Worm (Caenorhabditis elegans): ENCODE results near the gene hlh-26.

The hlh-26 gene

DNA sequence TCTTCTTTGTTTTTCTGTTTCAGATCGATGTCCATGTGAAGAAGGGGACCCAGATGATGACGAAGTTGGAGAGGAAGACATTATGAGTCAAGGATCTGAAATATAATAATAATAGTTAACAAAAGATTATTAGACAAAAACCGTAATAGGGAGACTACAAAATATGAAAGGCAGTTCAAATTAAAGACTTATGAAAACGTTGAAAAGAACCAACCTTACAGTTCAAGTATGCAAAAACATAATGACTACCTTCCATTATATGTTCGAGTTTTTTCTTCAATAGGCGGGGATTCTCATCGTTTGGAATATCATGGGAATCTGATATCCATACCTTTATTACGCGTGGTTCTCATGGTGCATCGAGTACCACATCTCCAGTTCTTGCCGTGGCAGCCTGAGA, at the start of gene hlh-26:
hlh-26 (minus strand) TSS at position 101 of the 400 bp plus-strand sequence.
- TF ChIP-seq ztf-1 (GFP tag; conservative IDR thresholded peaks at IDR 0.05) (no peak), sma-3 (GFP tag; optimal IDR thresholded peaks at IDR 0.05) (no peak), ztf-4 (tag; optimal IDR thresholded peaks at IDR 0.05) (no peak), aly-2 (tag; optimal IDR thresholded peaks at IDR 0.05) (no peak), gmeb-1 (tag; optimal IDR thresholded peaks at IDR 0.05) (no peak)

DNA sequence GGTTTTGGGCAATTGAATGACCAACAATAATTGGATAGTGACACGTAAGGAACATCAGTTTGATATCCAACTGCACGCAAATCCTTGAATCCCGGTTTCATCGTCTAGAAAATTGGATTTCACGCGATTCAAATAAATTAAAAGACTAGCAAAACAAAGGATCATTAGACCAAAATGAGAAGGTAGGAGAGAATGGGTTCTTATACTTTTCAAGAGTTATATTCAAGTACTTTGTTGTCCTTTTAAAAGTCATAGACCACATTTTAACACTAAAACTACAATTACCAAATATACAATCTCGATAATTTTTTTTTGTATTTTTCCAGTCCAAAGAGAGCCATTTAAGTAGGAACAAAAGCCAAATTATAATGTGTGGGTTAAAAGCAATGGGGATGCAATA, 48.8 kb upstream of the hlh-26 start, which contains the start of gene T25E4.2:
T25E4.2 (minus strand) TSS at position 101 of the 400 bp plus-strand sequence.
- TF ChIP-seq F13H6.1 (tag; optimal IDR thresholded peaks at IDR 0.05) (no peak), nhr-6 (tag; optimal IDR thresholded peaks at IDR 0.05) (no peak), mdl-1 (tag; optimal IDR thresholded peaks at IDR 0.05) (no peak), nhr-129 (tag; optimal IDR thresholded peaks at IDR 0.05) (no peak), alr-1 (tag; optimal IDR thresholded peaks at IDR 0.05) (no peak), sem-4 (tag; optimal IDR thresholded peaks at IDR 0.05) (no peak), R02D3.7 (tag; optimal IDR thresholded peaks at IDR 0.05) (no peak)

DNA sequence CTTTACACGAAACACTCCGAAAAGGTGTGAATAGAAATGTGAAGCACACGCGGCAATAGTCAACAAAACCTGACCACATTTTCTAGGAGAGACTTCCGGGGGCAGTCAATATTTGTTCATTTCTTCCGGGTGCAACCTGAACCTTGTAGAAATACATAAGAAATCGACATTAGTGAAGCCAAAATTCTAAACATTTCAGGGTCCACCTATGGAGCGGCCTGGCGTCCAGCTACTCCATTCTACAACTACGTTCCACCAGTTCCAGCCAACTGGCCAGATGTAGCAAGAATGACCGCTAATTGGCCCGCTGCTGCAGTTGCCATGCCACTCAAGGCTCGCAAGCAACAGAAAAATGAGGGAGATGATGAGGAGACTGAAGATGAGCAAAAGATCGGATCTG, 45.7 kb upstream of the hlh-26 start:
- TF ChIP-seq lin-11 (tag; optimal IDR thresholded peaks at IDR 0.05) (no peak), sem-4 (tag; optimal IDR thresholded peaks at IDR 0.05) (no peak)

DNA sequence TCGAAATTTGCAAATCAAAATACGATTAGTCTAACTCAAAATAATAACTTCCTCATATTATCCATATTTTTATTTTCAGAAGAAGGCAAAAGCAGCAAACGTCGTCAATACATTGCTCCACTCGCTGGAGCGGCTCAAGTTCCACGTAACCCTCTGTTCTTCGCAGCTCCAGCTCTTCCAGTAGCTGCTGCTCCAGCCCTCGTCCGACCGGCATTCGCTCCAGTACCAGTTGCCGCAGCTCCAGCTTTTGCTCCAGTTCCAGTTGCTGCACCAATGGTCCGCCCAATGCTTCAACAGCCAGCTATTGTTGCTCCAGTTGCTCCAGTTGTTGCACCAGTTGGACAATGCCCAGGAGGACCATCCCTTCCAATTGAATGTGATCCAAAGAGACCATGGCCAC, 45.2 kb upstream of the hlh-26 start:
- TF ChIP-seq ama-1 (optimal IDR thresholded peaks at IDR 0.05) (no peak), ztf-11 (tag; optimal IDR thresholded peaks at IDR 0.05) (no peak), C34F6.9 (tag; optimal IDR thresholded peaks at IDR 0.05) (no peak), nhr-23 (tag; optimal IDR thresholded peaks at IDR 0.05) (no peak), nhr-10 (tag; optimal IDR thresholded peaks at IDR 0.05) (no peak), nhr-129 (tag; optimal IDR thresholded peaks at IDR 0.05) (no peak), nhr-12 (tag; optimal IDR thresholded peaks at IDR 0.05) (no peak), ceh-82 (tag; optimal IDR thresholded peaks at IDR 0.05) (no peak), skn-1 (tag; optimal IDR thresholded peaks at IDR 0.05) (no peak), alr-1 (tag; optimal IDR thresholded peaks at IDR 0.05) (no peak), ztf-4 (tag; optimal IDR thresholded peaks at IDR 0.05) (no peak), nhr-77 (tag; optimal IDR thresholded peaks at IDR 0.05) (no peak), lsy-2 (tag; optimal IDR thresholded peaks at IDR 0.05) (no peak), ceh-16 (tag; optimal IDR thresholded peaks at IDR 0.05) (no peak), unc-55 (GFP tag; optimal IDR thresholded peaks at IDR 0.05) (no peak)

DNA sequence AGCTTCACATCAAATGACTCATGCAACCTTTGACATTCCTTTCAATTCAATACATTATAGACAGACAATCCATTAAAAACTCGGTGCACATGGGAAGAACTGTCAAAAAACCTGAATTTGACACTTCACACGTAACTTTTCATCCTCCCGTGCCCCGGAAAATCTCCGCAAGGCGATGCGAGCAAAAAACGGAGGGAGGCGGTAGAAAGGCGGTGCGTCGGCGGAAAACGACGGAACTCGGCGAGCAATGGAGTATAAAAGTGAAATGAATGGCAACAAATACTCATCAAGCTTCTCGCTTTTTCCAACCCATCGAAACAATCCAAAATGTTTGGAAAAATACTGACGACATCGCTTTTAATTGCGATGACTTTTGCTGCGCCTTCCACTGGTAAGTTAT, 44.5 kb upstream of the hlh-26 start, which contains the start of gene T25E4.1:
T25E4.1 (plus strand) TSS at position 301 of the 400 bp plus-strand sequence.
- TF ChIP-seq nhr-77 (tag; optimal IDR thresholded peaks at IDR 0.05) (no peak), elt-1 (tag; optimal IDR thresholded peaks at IDR 0.05) (no peak), unc-62 (GFP tag; optimal IDR thresholded peaks at IDR 0.05) (no peak), blmp-1 (tag; optimal IDR thresholded peaks at IDR 0.05; ENCODE audit: insufficient read depth) (no peak), lsy-2 (tag; optimal IDR thresholded peaks at IDR 0.05) (no peak), fos-1 (tag; optimal IDR thresholded peaks at IDR 0.05) (no peak), elt-3 (tag; optimal IDR thresholded peaks at IDR 0.05) (no peak)

DNA sequence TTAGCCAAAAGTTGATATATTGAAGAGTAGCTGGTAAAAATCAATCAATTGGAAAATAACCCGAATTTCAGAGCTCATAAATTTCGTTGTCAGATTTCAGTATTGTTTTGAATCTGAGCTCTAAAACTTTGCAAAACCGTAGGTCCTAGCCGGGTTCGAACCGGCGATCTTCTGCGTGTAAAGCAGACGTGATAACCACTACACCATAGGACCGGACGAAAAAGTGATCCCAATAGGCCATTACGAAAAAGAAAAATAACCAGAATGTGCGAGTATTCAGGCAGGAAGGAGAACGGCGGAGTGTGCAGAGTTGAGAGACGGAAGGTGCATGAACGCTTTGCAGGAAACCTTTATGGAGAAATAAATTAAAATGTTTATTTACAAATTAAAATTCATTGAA, 43.5 kb upstream of the hlh-26 start:
- TF ChIP-seq dmd-4 (tag; optimal IDR thresholded peaks at IDR 0.05) (no peak), nhr-129 (tag; optimal IDR thresholded peaks at IDR 0.05) (peak; percentile 71), crh-2 (tag; optimal IDR thresholded peaks at IDR 0.05) (peak; percentile 43), lin-11 (tag; optimal IDR thresholded peaks at IDR 0.05) (peak; percentile 34), sma-9 (GFP tag; optimal IDR thresholded peaks at IDR 0.05) (peak; percentile 42), sma-9 (tag; optimal IDR thresholded peaks at IDR 0.05) (no peak), fos-1 (tag; optimal IDR thresholded peaks at IDR 0.05) (peak; percentile 49), C34F6.9 (tag; optimal IDR thresholded peaks at IDR 0.05) (peak; percentile 46), unc-55 (GFP tag; optimal IDR thresholded peaks at IDR 0.05) (peak; percentile 65), ztf-1 (GFP tag; conservative IDR thresholded peaks at IDR 0.05) (no peak), nhr-10 (tag; optimal IDR thresholded peaks at IDR 0.05) (no peak), gmeb-1 (tag; optimal IDR thresholded peaks at IDR 0.05) (peak; percentile 28), snpc-4 (tag; optimal IDR thresholded peaks at IDR 0.05) (peak; percentile 33)

Data from whole organism, L2 larva.